Worm (Caenorhabditis elegans) whole organism, L4 larva: ENCODE data around the gene twk-45.
A peak's percentile ranks its signal among the peaks of the same experiment; 100 is the strongest.

Experiments
- D1046.2 ChIP-seq: fragments of 200-800 bp; sonication (Bioruptor generic); IDR thresholded peaks from 2 replicates; pipeline ENCODE4 v1.3.6; 2022; ENCODE audit warnings: missing genetic modification characterization, missing compliant biosample characterization
- F37D6.2 ChIP-seq: sonication (generic microtip); optimal IDR thresholded peaks from 2 replicates; lab custom pipeline; 2016; ENCODE audit warnings: mild to moderate bottlenecking, missing genetic modification characterization, missing compliant biosample characterization
- F49E8.2 ChIP-seq: sonication (generic microtip); optimal IDR thresholded peaks from 2 replicates; lab custom pipeline; 2016; ENCODE audit warnings: missing compliant biosample characterization, mild to moderate bottlenecking, missing genetic modification characterization, borderline replicate concordance
- T20F7.1 ChIP-seq: fragments of 200-800 bp; sonication (Bioruptor generic); optimal IDR thresholded peaks from 2 replicates; lab custom pipeline; 2018; ENCODE audit warnings: mild to moderate bottlenecking, missing genetic modification characterization, missing compliant biosample characterization
- T26A8.4 ChIP-seq: fragments of 200-800 bp; sonication (Bioruptor generic); IDR thresholded peaks from 2 replicates; pipeline ENCODE4 v1.3.6; 2022; ENCODE audit warnings: missing genetic modification characterization, missing compliant biosample characterization
- Y5F2A.4 ChIP-seq: fragments of 200-800 bp; sonication (Bioruptor generic); optimal IDR thresholded peaks from 2 replicates; lab custom pipeline; 2018; ENCODE audit warnings: mild to moderate bottlenecking, missing genetic modification characterization, missing compliant biosample characterization
- Y75B8A.6 ChIP-seq: fragments of 200-800 bp; sonication (Bioruptor generic); IDR thresholded peaks from 2 replicates; pipeline ENCODE4 v1.3.6; 2022; ENCODE audit warnings: missing genetic modification reagents, missing genetic modification characterization, missing compliant biosample characterization
- ZK337.2 ChIP-seq: fragments of 200-800 bp; sonication (Bioruptor generic); IDR thresholded peaks from 2 replicates; pipeline ENCODE4 v1.3.6; 2022; ENCODE audit warnings: missing genetic modification reagents, missing genetic modification characterization, missing compliant biosample characterization
- ZK546.5 ChIP-seq, 2 experiments: sonication (generic microtip); optimal IDR thresholded peaks; 2 replicates each; lab custom pipeline; 2017; ENCODE audit warnings: missing biosample characterization in 2 of 2, missing genetic modification characterization in 2 of 2
- aha-1 ChIP-seq: fragments of 150-350 bp; peaks from one replicate; lab custom pipeline; 2014; ENCODE audit warnings: missing biosample characterization, missing genetic modification characterization
- aly-2 ChIP-seq: sonication (generic microtip); optimal IDR thresholded peaks from 2 replicates; lab custom pipeline; 2018; ENCODE audit warnings: missing biosample characterization, missing genetic modification characterization
- ama-1 ChIP-seq: fragments of 150-350 bp; optimal IDR thresholded peaks from 2 replicates; lab custom pipeline; 2014; ENCODE audit warnings: inconsistent platforms, mixed read lengths
- attf-4 ChIP-seq: sonication (generic microtip); optimal IDR thresholded peaks from 3 replicates; lab custom pipeline; 2017; ENCODE audit warnings: missing biosample characterization, missing genetic modification characterization
- ceh-28 ChIP-seq: fragments of 150-350 bp; optimal IDR thresholded peaks from 2 replicates; lab custom pipeline; 2014; ENCODE audit warnings: missing biosample characterization, missing genetic modification reagents, missing genetic modification characterization
- ceh-82 ChIP-seq: sonication (generic microtip); optimal IDR thresholded peaks from 2 replicates; lab custom pipeline; 2017; ENCODE audit warnings: missing biosample characterization, missing genetic modification characterization
- daf-12 ChIP-seq: fragments of 150-350 bp; optimal IDR thresholded peaks from 2 replicates; lab custom pipeline; 2014; ENCODE audit warnings: missing biosample characterization, missing genetic modification reagents, missing genetic modification characterization
- daf-8 ChIP-seq: fragments of 200-800 bp; sonication (Bioruptor generic); IDR thresholded peaks from 2 replicates; pipeline ENCODE4 v1.3.6; 2022; ENCODE audit warnings: missing genetic modification characterization, missing compliant biosample characterization
- dmd-6 ChIP-seq: fragments of 200-800 bp; sonication (Bioruptor generic); IDR thresholded peaks from 2 replicates; pipeline ENCODE4 v1.3.6; 2022; ENCODE audit warnings: missing genetic modification reagents, missing genetic modification characterization, missing compliant biosample characterization
- dmd-9 ChIP-seq: fragments of 200-800 bp; sonication (Bioruptor generic); IDR thresholded peaks from 2 replicates; pipeline ENCODE4 v1.3.6; 2022; ENCODE audit warnings: missing genetic modification reagents, missing genetic modification characterization, missing compliant biosample characterization
- dve-1 ChIP-seq: sonication (generic microtip); optimal IDR thresholded peaks from 2 replicates; lab custom pipeline; 2017; ENCODE audit warnings: antibody characterized with exemption, mild to moderate bottlenecking, missing genetic modification characterization, missing compliant biosample characterization; ENCODE audit not compliant: insufficient read depth
- egl-27 ChIP-seq: sonication (generic microtip); optimal IDR thresholded peaks from 3 replicates; lab custom pipeline; 2017; ENCODE audit warnings: missing biosample characterization, missing genetic modification reagents, missing genetic modification characterization
- gei-8 ChIP-seq: fragments of 200-800 bp; sonication (Bioruptor generic); optimal IDR thresholded peaks from 2 replicates; lab custom pipeline; 2018; ENCODE audit warnings: mild to moderate bottlenecking, missing genetic modification characterization, missing compliant biosample characterization
- hmg-1.1 ChIP-seq: fragments of 200-800 bp; sonication (Bioruptor generic); IDR thresholded peaks from 2 replicates; pipeline ENCODE4 v1.3.6; 2022; ENCODE audit warnings: missing genetic modification reagents, missing genetic modification characterization, missing compliant biosample characterization
- lim-7 ChIP-seq: fragments of 200-800 bp; sonication (Bioruptor generic); IDR thresholded peaks from 2 replicates; pipeline ENCODE4 v1.3.6; 2022; ENCODE audit warnings: missing genetic modification characterization, missing compliant biosample characterization
- lin-1 ChIP-seq: fragments of 200-800 bp; sonication (Bioruptor generic); IDR thresholded peaks from 2 replicates; pipeline ENCODE4 v1.3.6; 2022; ENCODE audit warnings: missing genetic modification reagents, missing genetic modification characterization, missing compliant biosample characterization
- lin-13 ChIP-seq: fragments of 150-350 bp; optimal IDR thresholded peaks from 2 replicates; lab custom pipeline; 2014; ENCODE audit warnings: missing biosample characterization, missing genetic modification reagents, missing genetic modification characterization
- lin-15B ChIP-seq: fragments of 150-350 bp; sonication (generic microtip); optimal IDR thresholded peaks from 3 replicates; lab custom pipeline; 2014; ENCODE audit warnings: missing biosample characterization, missing genetic modification characterization
- lin-29 ChIP-seq: fragments of 200-800 bp; sonication (Bioruptor generic); IDR thresholded peaks from 2 replicates; pipeline ENCODE4 v1.3.6; 2022; ENCODE audit warnings: missing genetic modification reagents, missing genetic modification characterization, missing compliant biosample characterization
- lin-38 ChIP-seq: fragments of 200-800 bp; sonication (Bioruptor generic); IDR thresholded peaks from 2 replicates; pipeline ENCODE4 v1.3.6; 2022; ENCODE audit warnings: missing genetic modification reagents, missing genetic modification characterization, missing compliant biosample characterization
- lir-3 ChIP-seq: sonication (generic microtip); optimal IDR thresholded peaks from 2 replicates; lab custom pipeline; 2016; ENCODE audit warnings: mild to moderate bottlenecking, missing genetic modification characterization, missing compliant biosample characterization
- madf-9 ChIP-seq: fragments of 200-800 bp; sonication (Bioruptor generic); conservative IDR thresholded peaks from 2 replicates; pipeline ENCODE4 v1.3.6; 2022; ENCODE audit warnings: missing genetic modification reagents, missing genetic modification characterization, missing compliant biosample characterization
- mep-1 ChIP-seq: fragments of 150-350 bp; sonication (generic microtip); optimal IDR thresholded peaks from 3 replicates; lab custom pipeline; 2014; ENCODE audit warnings: missing biosample characterization, missing genetic modification characterization
- mes-2 ChIP-seq: sonication (generic microtip); optimal IDR thresholded peaks from 2 replicates; lab custom pipeline; 2016; ENCODE audit warnings: missing genotype, mild to moderate bottlenecking, missing genetic modification characterization, missing compliant biosample characterization; ENCODE audit not compliant: poor library complexity, severe bottlenecking
- nhr-10 ChIP-seq: fragments of 150-350 bp; optimal IDR thresholded peaks from 2 replicates; lab custom pipeline; 2014; ENCODE audit warnings: missing biosample characterization, missing genetic modification characterization
- nhr-237 ChIP-seq: sonication (generic microtip); optimal IDR thresholded peaks from 2 replicates; lab custom pipeline; 2017; ENCODE audit warnings: missing biosample characterization, missing genetic modification characterization
- nhr-25 ChIP-seq: sonication (generic microtip); optimal IDR thresholded peaks from 2 replicates; lab custom pipeline; 2017; ENCODE audit warnings: missing genetic modification characterization, mild to moderate bottlenecking, missing compliant biosample characterization, antibody characterized with exemption, moderate library complexity, borderline replicate concordance; ENCODE audit not compliant: insufficient read depth
- nhr-41 ChIP-seq: fragments of 200-800 bp; sonication (Bioruptor generic); IDR thresholded peaks from 2 replicates; pipeline ENCODE4 v1.3.6; 2022; ENCODE audit warnings: missing genetic modification reagents, missing genetic modification characterization, missing compliant biosample characterization
- php-3 ChIP-seq: fragments of 200-800 bp; sonication (Bioruptor generic); IDR thresholded peaks from 2 replicates; pipeline ENCODE4 v1.3.6; 2022; ENCODE audit warnings: missing genetic modification reagents, missing genetic modification characterization, missing compliant biosample characterization
- pqm-1 ChIP-seq: sonication (generic microtip); optimal IDR thresholded peaks from 2 replicates; lab custom pipeline; 2017; ENCODE audit warnings: missing biosample characterization, missing genetic modification characterization
- sdz-12 ChIP-seq: fragments of 200-800 bp; sonication (Bioruptor generic); optimal IDR thresholded peaks from 2 replicates; lab custom pipeline; 2018; ENCODE audit warnings: mild to moderate bottlenecking, missing genetic modification characterization, missing compliant biosample characterization
- skn-1 ChIP-seq: fragments of 150-350 bp; optimal IDR thresholded peaks from 2 replicates; lab custom pipeline; 2014; ENCODE audit warnings: missing biosample characterization, missing genetic modification characterization
- spr-1 ChIP-seq: sonication (generic microtip); optimal IDR thresholded peaks from 2 replicates; lab custom pipeline; 2016; ENCODE audit warnings: mild to moderate bottlenecking, missing genetic modification characterization, missing compliant biosample characterization
- zag-1 ChIP-seq: fragments of 150-350 bp; optimal IDR thresholded peaks from 2 replicates; lab custom pipeline; 2014; ENCODE audit warnings: missing biosample characterization, missing genetic modification characterization
- zfp-2 ChIP-seq: sonication (generic microtip); optimal IDR thresholded peaks from 2 replicates; lab custom pipeline; 2016; ENCODE audit warnings: mild to moderate bottlenecking, missing genetic modification characterization, missing compliant biosample characterization
- zfp-3 ChIP-seq: fragments of 200-800 bp; sonication (Bioruptor generic); conservative IDR thresholded peaks from 2 replicates; pipeline ENCODE4 v1.3.6; 2022; ENCODE audit warnings: missing genetic modification reagents, missing genetic modification characterization, missing compliant biosample characterization
- ztf-7 ChIP-seq: fragments of 150-350 bp; optimal IDR thresholded peaks from 2 replicates; lab custom pipeline; 2014; ENCODE audit warnings: missing biosample characterization, missing genetic modification characterization

twk-45 gene

ce11 chrIII:2794057-2794456 is 7.6 kb downstream of the twk-45 start:
- TF ChIP-seq egl-27 (tag; lab: Kevin White, UChicago) (no peak), aha-1 (tag; lab: Kevin White, UChicago) (peak; percentile 74)

ce11 chrIII:2787979-2788491 is 13.7 kb downstream of the twk-45 start, which contains the start of gene tbcc-1:
tbcc-1 (plus strand) TSS chrIII:2788441.
- peak; percentile 49 for TF ChIP-seq lin-38
- TF ChIP-seq mep-1 (tag; lab: Kevin White, UChicago) = no peak
- TF ChIP-seq egl-27 (tag; lab: Kevin White, UChicago) = no peak
- TF ChIP-seq nhr-41 (GFP tag; lab: Robert Waterston, UW) = no peak
- no peak for TF ChIP-seq nhr-25 (tag; lab: Kevin White, UChicago)
- TF ChIP-seq Y5F2A.4 (GFP tag; lab: Kevin White, UChicago) = no peak
- TF ChIP-seq ceh-82 (tag; lab: Kevin White, UChicago) = no peak
- TF ChIP-seq aly-2 = no peak
- peak; percentile 60 for TF ChIP-seq ama-1 (lab: Kevin White, UChicago)
- TF ChIP-seq ztf-7 (tag; lab: Kevin White, UChicago) = no peak
- TF ChIP-seq daf-12 (tag; lab: Kevin White, UChicago) = no peak

DNA sequence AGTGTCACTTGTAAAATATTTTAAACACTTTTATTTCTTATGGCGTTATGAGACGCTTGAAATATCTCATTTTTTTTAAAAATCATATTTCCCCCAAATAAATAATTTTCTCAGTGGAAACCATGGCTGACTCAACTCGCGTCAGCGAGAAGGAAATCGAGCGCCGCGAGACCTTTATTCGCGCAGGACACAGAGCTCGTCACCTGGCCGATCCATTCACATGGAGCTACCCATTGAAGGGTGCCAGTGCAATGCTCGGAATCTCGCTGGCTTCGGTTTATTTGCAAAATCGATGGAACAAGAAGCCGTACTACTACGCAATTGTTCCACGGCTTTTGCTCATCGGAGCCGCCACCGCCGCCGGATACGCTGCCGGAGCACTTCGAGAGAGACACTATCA is 15.0 kb downstream of the twk-45 start, which contains the start of gene nduc-2:
TSS of gene nduc-2 (plus strand) at position 113 of the 400 bp plus-strand sequence.
- TF ChIP-seq zag-1 (tag; lab: Kevin White, UChicago) (no peak), zfp-3 (GFP tag; lab: Robert Waterston, UW) (peak; percentile 29; the same call in 1 of the 2 replicates), lir-3 (tag; lab: Kevin White, UChicago) (no peak), gei-8 (GFP tag; lab: Kevin White, UChicago) (peak; percentile 14), mep-1 (tag; lab: Kevin White, UChicago) (no peak), nhr-10 (tag; lab: Kevin White, UChicago) (no peak), skn-1 (no peak), dmd-6 (GFP tag; lab: Robert Waterston, UW) (no peak), dve-1 (tag; lab: Kevin White, UChicago) (no peak), dmd-9 (no peak), lin-29 (GFP tag; lab: Robert Waterston, UW) (0 out of 2 replicates have a peak, but pooled peaks have one; percentile 13), F49E8.2 (no peak), nhr-237 (no peak), php-3 (GFP tag; lab: Robert Waterston, UW) (0 out of 2 replicates have a peak, but pooled peaks have one; percentile 25), ZK546.5 (tag; optimal IDR thresholded peaks at IDR 0.05; lab: Kevin White, UChicago) (no peak), zfp-2 (tag; lab: Kevin White, UChicago) (no peak), lin-1 (GFP tag; lab: Robert Waterston, UW) (0 out of 2 replicates have a peak, but pooled peaks have one; percentile 7), madf-9 (GFP tag; lab: Robert Waterston, UW) (no peak), lin-13 (GFP tag; lab: Kevin White, UChicago) (no peak), pqm-1 (tag; lab: Kevin White, UChicago) (no peak), Y5F2A.4 (GFP tag; lab: Kevin White, UChicago) (no peak), spr-1 (tag; lab: Kevin White, UChicago) (no peak), hmg-1.1 (no peak), ztf-7 (tag; lab: Kevin White, UChicago) (no peak), ama-1 (lab: Kevin White, UChicago) (peak; percentile 41), egl-27 (tag; lab: Kevin White, UChicago) (no peak), lin-15B (no peak), ceh-28 (tag; lab: Kevin White, UChicago) (no peak), Y75B8A.6 (GFP tag; lab: Robert Waterston, UW) (0 out of 2 replicates have a peak, but pooled peaks have one; percentile 15), nhr-41 (GFP tag; lab: Robert Waterston, UW) (no peak), ZK337.2 (no peak), daf-8 (no peak), T26A8.4 (GFP tag; lab: Robert Waterston, UW) (peak; percentile 44; the same call in 1 of the 2 replicates), T20F7.1 (GFP tag; lab: Kevin White, UChicago) (no peak), mes-2 (tag; lab: Kevin White, UChicago) (no peak), D1046.2 (GFP tag; lab: Robert Waterston, UW) (0 out of 2 replicates have a peak, but pooled peaks have one; percentile 19), lim-7 (no peak), F37D6.2 (tag; lab: Kevin White, UChicago) (no peak), attf-4 (tag; lab: Kevin White, UChicago) (no peak), sdz-12 (GFP tag; lab: Kevin White, UChicago) (no peak)
